Worm (Caenorhabditis elegans) whole organism, L4 larva: ENCODE measurements around the gene fbxa-148.

Experiments used
- F49E8.2 ChIP-seq: sonication (generic microtip); optimal IDR thresholded peaks from 2 replicates; lab custom pipeline; 2016; ENCODE audit warnings: missing compliant biosample characterization, mild to moderate bottlenecking, missing genetic modification characterization, borderline replicate concordance
- ZK546.5 ChIP-seq, 2 experiments: sonication (generic microtip); optimal IDR thresholded peaks; 2 replicates each; lab custom pipeline; 2017; ENCODE audit warnings: missing biosample characterization in 2 of 2, missing genetic modification characterization in 2 of 2
- aly-2 ChIP-seq: sonication (generic microtip); optimal IDR thresholded peaks from 2 replicates; lab custom pipeline; 2018; ENCODE audit warnings: missing biosample characterization, missing genetic modification characterization
- cey-2 ChIP-seq: sonication (generic microtip); optimal IDR thresholded peaks from 3 replicates; lab custom pipeline; 2017; ENCODE audit warnings: missing genetic modification characterization, mild to moderate bottlenecking, missing compliant biosample characterization, antibody characterized with exemption, borderline replicate concordance; ENCODE audit not compliant: insufficient read depth
- daf-16 ChIP-seq, 3 experiments: sonication (generic microtip); optimal IDR thresholded peaks; 2 replicates each; lab custom pipeline; 2016 to 2017; ENCODE audit warnings: missing genetic modification characterization in 3 of 3, missing genetic modification reagents in 3 of 3, mild to moderate bottlenecking in 2 of 3, missing compliant biosample characterization in 2 of 3, missing biosample characterization in 1 of 3, moderate library complexity in 1 of 3
- mep-1 ChIP-seq: fragments of 150-350 bp; sonication (generic microtip); optimal IDR thresholded peaks from 3 replicates; lab custom pipeline; 2014; ENCODE audit warnings: missing biosample characterization, missing genetic modification characterization
- nhr-25 ChIP-seq: sonication (generic microtip); optimal IDR thresholded peaks from 2 replicates; lab custom pipeline; 2017; ENCODE audit warnings: missing genetic modification characterization, mild to moderate bottlenecking, missing compliant biosample characterization, antibody characterized with exemption, moderate library complexity, borderline replicate concordance; ENCODE audit not compliant: insufficient read depth
- rbr-2 ChIP-seq: sonication (generic microtip); optimal IDR thresholded peaks from 2 replicates; lab custom pipeline; 2016; ENCODE audit warnings: missing genotype, missing genetic modification characterization, missing compliant biosample characterization
- unc-62 ChIP-seq, 3 experiments: fragments of 150-350 bp in 1 of 3; sonication (generic microtip); optimal IDR thresholded peaks in 2 of 3; peaks in 1 of 3; 1 replicate in 1 of 3; 2 replicates in 2 of 3; lab custom pipeline; 2014 to 2017; ENCODE audit warnings: missing biosample characterization in 3 of 3, missing genetic modification characterization in 3 of 3, missing genetic modification reagents in 3 of 3, missing genotype in 1 of 3
- zag-1 ChIP-seq: fragments of 150-350 bp; optimal IDR thresholded peaks from 2 replicates; lab custom pipeline; 2014; ENCODE audit warnings: missing biosample characterization, missing genetic modification characterization
- ztf-11 ChIP-seq: fragments of 150-350 bp; optimal IDR thresholded peaks from 2 replicates; lab custom pipeline; 2014; ENCODE audit warnings: missing biosample characterization, missing genetic modification characterization

DNA sequence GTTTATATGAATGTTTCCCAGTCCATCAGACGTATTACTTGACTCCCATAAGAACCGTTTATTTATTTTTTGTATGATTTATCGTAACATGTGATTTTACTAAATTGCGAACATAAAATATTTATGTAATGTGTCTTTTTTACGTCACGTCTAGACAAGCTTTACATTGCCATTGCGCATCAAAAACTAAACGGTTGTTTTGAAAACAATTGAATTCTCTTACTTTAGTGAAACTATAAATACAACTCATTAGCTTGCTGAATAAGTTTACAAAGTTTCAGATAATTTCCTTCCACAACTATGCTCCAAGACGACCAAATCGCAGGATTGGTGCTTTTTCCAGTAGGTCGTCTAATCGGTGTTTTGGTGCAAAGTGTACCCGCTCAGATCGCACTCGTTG lies 36.1 kb downstream of the fbxa-148 start, which contains the start of gene srx-54:
- TF ChIP-seq nhr-25 (tag; lab: Kevin White, UChicago) (no peak), daf-16 (GFP tag; optimal IDR thresholded peaks at IDR 0.05; lab: Kevin White, UChicago) (no peak), daf-16 (tag; optimal IDR thresholded peaks at IDR 0.05; lab: Kevin White, UChicago) (no peak), F49E8.2 (tag; lab: Kevin White, UChicago) (no peak), unc-62 (GFP tag; optimal IDR thresholded peaks at IDR 0.05 in 1 of 2; lab: Kevin White, UChicago) (no peak), unc-62 (tag; optimal IDR thresholded peaks at IDR 0.05; lab: Kevin White, UChicago) (no peak), mep-1 (no peak), zag-1 (tag; lab: Kevin White, UChicago) (no peak), aly-2 (tag; lab: Kevin White, UChicago) (no peak), ZK546.5 (tag; optimal IDR thresholded peaks at IDR 0.05; lab: Kevin White, UChicago) (no peak), rbr-2 (tag; lab: Kevin White, UChicago) (no peak), ztf-11 (tag; lab: Kevin White, UChicago) (no peak), cey-2 (no peak)
